Worm (Caenorhabditis elegans): ENCODE results near the gene C48D1.5.

The C48D1.5 gene

DNA sequence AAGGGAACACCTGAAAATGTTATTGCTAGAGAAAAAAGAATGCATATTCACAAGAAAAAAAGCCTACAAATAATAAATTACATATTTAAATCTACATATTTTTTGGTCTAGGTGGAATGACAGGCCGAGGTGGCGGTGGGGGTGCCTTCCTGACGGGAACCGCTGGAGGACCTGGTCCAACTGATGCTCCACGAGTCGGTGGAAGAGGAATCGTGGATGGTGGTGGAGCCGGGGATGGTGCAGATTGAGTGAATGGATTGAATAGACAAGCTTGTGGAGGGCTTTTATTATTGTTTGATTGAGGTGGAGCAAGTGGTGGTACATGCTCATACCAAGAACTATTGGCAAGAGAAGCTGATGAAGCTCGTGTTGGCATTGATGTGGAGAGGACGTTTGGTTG is 40.0 kb downstream of the C48D1.5 start:
- TF ChIP-seq nhr-28 (tag; optimal IDR thresholded peaks at IDR 0.05) (no peak), drap-1 (GFP tag; optimal IDR thresholded peaks at IDR 0.05) (no peak), ceh-43 (GFP tag; optimal IDR thresholded peaks at IDR 0.05) (no peak), lin-13 (tag; optimal IDR thresholded peaks at IDR 0.05) (no peak), flh-1 (GFP tag; optimal IDR thresholded peaks at IDR 0.05) (no peak), mls-2 (tag; optimal IDR thresholded peaks at IDR 0.05) (no peak), nhr-12 (tag; optimal IDR thresholded peaks at IDR 0.05) (no peak), unc-39 (tag; optimal IDR thresholded peaks at IDR 0.05) (no peak), nhr-2 (tag; optimal IDR thresholded peaks at IDR 0.05) (no peak), ces-1 (GFP tag; optimal IDR thresholded peaks at IDR 0.05) (no peak), sem-2 (GFP tag; optimal IDR thresholded peaks at IDR 0.05) (no peak), tbx-8 (GFP tag; optimal IDR thresholded peaks at IDR 0.05) (no peak), mep-1 (tag; optimal IDR thresholded peaks at IDR 0.05) (no peak), sptf-1 (tag; optimal IDR thresholded peaks at IDR 0.05) (no peak), mab-5 (tag; optimal IDR thresholded peaks at IDR 0.05) (no peak), nhr-76 (tag; optimal IDR thresholded peaks at IDR 0.05) (no peak)

DNA sequence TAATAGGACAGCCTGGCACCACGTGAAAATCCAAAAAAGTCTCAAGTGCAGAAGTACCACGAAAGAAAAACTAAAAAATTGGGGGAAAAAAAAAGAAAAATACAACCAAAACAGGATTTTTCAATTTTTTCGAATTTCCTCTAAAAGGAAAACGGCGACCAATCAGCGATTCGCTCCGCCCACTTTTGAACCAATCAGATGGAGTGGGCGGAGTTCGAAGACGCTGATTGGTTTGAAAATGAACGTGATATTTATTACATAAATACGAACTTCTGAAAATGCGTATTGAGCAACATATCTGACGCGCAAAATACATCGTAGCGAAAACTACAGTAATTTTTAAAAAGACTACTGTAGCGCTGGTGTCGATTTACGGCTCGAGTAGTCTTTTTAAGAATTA is 46.6 kb downstream of the C48D1.5 start:
- TF ChIP-seq ceh-39 (tag; optimal IDR thresholded peaks at IDR 0.05) (no peak), ceh-83 (GFP tag; optimal IDR thresholded peaks at IDR 0.05) (no peak), ztf-11 (tag; optimal IDR thresholded peaks at IDR 0.05) (no peak), mep-1 (tag; optimal IDR thresholded peaks at IDR 0.05) (no peak), hlh-1 (tag; optimal IDR thresholded peaks at IDR 0.05) (no peak), lin-13 (tag; optimal IDR thresholded peaks at IDR 0.05) (no peak), drap-1 (GFP tag; optimal IDR thresholded peaks at IDR 0.05) (no peak), elt-3 (tag; optimal IDR thresholded peaks at IDR 0.05) (no peak), flh-1 (GFP tag; optimal IDR thresholded peaks at IDR 0.05) (no peak), elt-1 (tag; optimal IDR thresholded peaks at IDR 0.05; ENCODE audit: borderline replicate concordance, insufficient read depth) (no peak), lin-32 (GFP tag; optimal IDR thresholded peaks at IDR 0.05) (no peak), bed-3 (GFP tag; optimal IDR thresholded peaks at IDR 0.05) (no peak), mab-5 (tag; optimal IDR thresholded peaks at IDR 0.05) (no peak), nhr-237 (tag; optimal IDR thresholded peaks at IDR 0.05) (no peak), M03D4.4 (tag; optimal IDR thresholded peaks at IDR 0.05) (no peak), nhr-2 (tag; optimal IDR thresholded peaks at IDR 0.05) (no peak)

DNA sequence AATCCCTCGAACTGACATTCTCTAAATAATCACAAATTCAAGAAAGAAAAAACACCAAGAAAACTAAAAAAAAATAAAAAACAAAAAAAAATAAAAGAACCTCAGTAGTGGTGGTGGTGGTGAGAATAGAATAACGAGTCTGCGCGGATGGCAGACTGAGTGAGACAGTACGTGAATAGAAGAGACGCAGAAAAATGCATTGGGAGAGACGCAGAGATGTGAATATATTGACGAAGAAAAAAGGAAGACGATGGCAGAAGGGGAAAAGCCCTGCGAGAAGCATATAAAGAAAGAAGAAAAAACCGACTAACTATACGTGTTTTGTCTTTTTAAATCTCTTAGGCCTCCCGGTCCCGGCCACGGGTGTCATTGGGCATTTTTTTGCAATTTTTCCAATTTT is 50.7 kb downstream of the C48D1.5 start, which contains the start of gene unc-26:
Gene unc-26, minus strand, starts transcription at position 23 of the 400 bp plus-strand sequence.
- peak; percentile 74 for TF ChIP-seq ces-1 (GFP tag; optimal IDR thresholded peaks at IDR 0.05)
- TF ChIP-seq sptf-1 (tag; optimal IDR thresholded peaks at IDR 0.05), result peak; percentile 28
- TF ChIP-seq flh-1 (GFP tag; optimal IDR thresholded peaks at IDR 0.05), result no peak
